Fruit fly (Drosophila melanogaster): ENCODE data around the gene alpha4GT1.

The alpha4GT1 gene

dm6 chr2L:3012780-3013179, 10.2 kb downstream of the alpha4GT1 start (continued):
- TF ChIP-seq CG32772 (GFP tag; IDR thresholded peaks at IDR 0.05): 0 out of 2 replicates have a peak, but pooled peaks have one; percentile 27
- peak; percentile 68 for TF ChIP-seq zfh1 (GFP tag; IDR thresholded peaks at IDR 0.05)
- TF ChIP-seq ind (GFP tag; optimal IDR thresholded peaks at IDR 0.05): peak; percentile 29
- TF ChIP-seq dysf (GFP tag; IDR thresholded peaks at IDR 0.05): peak; percentile 59; the same call in 2 of the 3 replicates
- TF ChIP-seq CG11695 (GFP tag; IDR thresholded peaks at IDR 0.05): no peak
- 0 out of 2 replicates have a peak, but pooled peaks have one; percentile 33 for TF ChIP-seq ap (GFP tag; IDR thresholded peaks at IDR 0.05)
- TF ChIP-seq PHDP (tag; optimal IDR thresholded peaks at IDR 0.05): peak; percentile 26
- peak; percentile 41 for TF ChIP-seq Ets65A (GFP tag)
- no peak for TF ChIP-seq luna (GFP tag; optimal IDR thresholded peaks at IDR 0.05)
- TF ChIP-seq phol (tag; optimal IDR thresholded peaks at IDR 0.05): peak; percentile 47
- TF ChIP-seq inv (GFP tag; IDR thresholded peaks at IDR 0.05; ENCODE audit: partially characterized antibody): no peak
- TF ChIP-seq CG7839 (tag; optimal IDR thresholded peaks at IDR 0.05): no peak
- TF ChIP-seq Mes4 (GFP tag; optimal IDR thresholded peaks at IDR 0.05): no peak
- 0 out of 2 replicates have a peak, but pooled peaks have one; percentile 9 for TF ChIP-seq Ada2b (GFP tag; IDR thresholded peaks at IDR 0.05)
- no peak for TF ChIP-seq CG12104 (GFP tag; optimal IDR thresholded peaks at IDR 0.05)
- peak; percentile 33; the same call in 1 of the 2 replicates for TF ChIP-seq stc (GFP tag; IDR thresholded peaks at IDR 0.05)
- TF ChIP-seq sob (GFP tag; IDR thresholded peaks at IDR 0.05): peak; percentile 35; the same call in 1 of the 2 replicates
- TF ChIP-seq CG12071 (GFP tag; optimal IDR thresholded peaks at IDR 0.05): no peak
- TF ChIP-seq CG7556 (GFP tag; optimal IDR thresholded peaks at IDR 0.05): no peak
- no peak for TF ChIP-seq Optix (GFP tag; IDR thresholded peaks at IDR 0.05)
- TF ChIP-seq Lhr (GFP tag; optimal IDR thresholded peaks at IDR 0.05): no peak
- no peak for TF ChIP-seq pho (GFP tag; optimal IDR thresholded peaks at IDR 0.05)
- peak; percentile 32 for TF ChIP-seq fd96Cb (tag; optimal IDR thresholded peaks at IDR 0.05)
- no peak for TF ChIP-seq CG4282 (GFP tag; optimal IDR thresholded peaks at IDR 0.05)
- TF ChIP-seq Hand (GFP tag; optimal IDR thresholded peaks at IDR 0.05): no peak
- TF ChIP-seq CHES-1-like (GFP tag; optimal IDR thresholded peaks at IDR 0.05): no peak
- no peak for TF ChIP-seq dan (GFP tag; IDR thresholded peaks at IDR 0.05)
- peak; percentile 7 for TF ChIP-seq CoRest (tag; optimal IDR thresholded peaks at IDR 0.05)
- TF ChIP-seq esg (GFP tag; conservative IDR thresholded peaks at IDR 0.05): peak; percentile 10; the same call in 1 of the 2 replicates
- TF ChIP-seq CrebB (tag; optimal IDR thresholded peaks at IDR 0.05): no peak
- peak; percentile 44; the same call in 1 of the 2 replicates for TF ChIP-seq lmd (GFP tag; IDR thresholded peaks at IDR 0.05)
- no peak for TF ChIP-seq oc (tag; optimal IDR thresholded peaks at IDR 0.05)
- peak; percentile 27 for TF ChIP-seq CG4424 (GFP tag; optimal IDR thresholded peaks at IDR 0.05)
- no peak for TF ChIP-seq knrl (GFP tag; IDR thresholded peaks at IDR 0.05; ENCODE audit: partially characterized antibody)
- TF ChIP-seq lov (optimal IDR thresholded peaks at IDR 0.05): no peak
- no peak for TF ChIP-seq lov (GFP tag; IDR thresholded peaks at IDR 0.05)
- 0 out of 3 replicates have a peak, but pooled peaks have one; percentile 36 for TF ChIP-seq CG17361 (GFP tag; IDR thresholded peaks at IDR 0.05)
- TF ChIP-seq Blimp-1 (GFP tag; optimal IDR thresholded peaks at IDR 0.05): peak; percentile 37
- TF ChIP-seq tup (GFP tag; optimal IDR thresholded peaks at IDR 0.05): peak; percentile 26
- no peak for TF ChIP-seq CG10654 (GFP tag; optimal IDR thresholded peaks at IDR 0.05)
- no peak for TF ChIP-seq pum (GFP tag; optimal IDR thresholded peaks at IDR 0.05)
- TF ChIP-seq CG13424 (tag; optimal IDR thresholded peaks at IDR 0.05): peak; percentile 28
- TF ChIP-seq Eip74EF (GFP tag; optimal IDR thresholded peaks at IDR 0.05): no peak
- no peak for TF ChIP-seq Scr (GFP tag; IDR thresholded peaks at IDR 0.05; ENCODE audit: partially characterized antibody)
- TF ChIP-seq CG9876 (GFP tag; optimal IDR thresholded peaks at IDR 0.05): no peak
- TF ChIP-seq Ssrp (tag; optimal IDR thresholded peaks at IDR 0.05): peak; percentile 35
- TF ChIP-seq Med (GFP tag): peak; percentile 21
- TF ChIP-seq Atf6 (GFP tag; IDR thresholded peaks at IDR 0.05): no peak
- TF ChIP-seq CG4820 (GFP tag; optimal IDR thresholded peaks at IDR 0.05): peak; percentile 4
- TF ChIP-seq dmrt11E (tag; optimal IDR thresholded peaks at IDR 0.05): peak; percentile 49
- TF ChIP-seq CG13287 (GFP tag; IDR thresholded peaks at IDR 0.05; ENCODE audit: partially characterized antibody): no peak

Data from whole organism, embryonic.